Worm (Caenorhabditis elegans): ENCODE measurements around the gene mif-1.

ce11 chrIII:11836054-11836453 is 11.9 kb upstream of the mif-1 start:
- no peak for TF ChIP-seq W03F9.2 (tag; optimal IDR thresholded peaks at IDR 0.05)
- no peak for TF ChIP-seq him-1 (tag; optimal IDR thresholded peaks at IDR 0.05)
